Worm (Caenorhabditis elegans): ENCODE results near the gene DH11.2.

The DH11.2 gene

ce11 chrII:8039416-8039815 lies 26.8 kb downstream of the DH11.2 start, which contains the start of the genes ubh-4 and algn-6:
Gene ubh-4 (minus strand): TSS chrII:8039597.
Gene algn-6 (plus strand): TSS chrII:8039802.
- TF ChIP-seq nhr-237 (tag; optimal IDR thresholded peaks at IDR 0.05) (no peak), nhr-76 (tag; optimal IDR thresholded peaks at IDR 0.05) (no peak), drap-1 (GFP tag; optimal IDR thresholded peaks at IDR 0.05) (no peak), flh-1 (GFP tag; optimal IDR thresholded peaks at IDR 0.05) (no peak), elt-3 (tag; optimal IDR thresholded peaks at IDR 0.05) (no peak), unc-39 (tag; optimal IDR thresholded peaks at IDR 0.05) (no peak), ceh-39 (tag; optimal IDR thresholded peaks at IDR 0.05) (peak; percentile 16), nhr-12 (tag; optimal IDR thresholded peaks at IDR 0.05) (no peak), snpc-4 (tag; optimal IDR thresholded peaks at IDR 0.05) (no peak), unc-62 (GFP tag; optimal IDR thresholded peaks at IDR 0.05) (no peak), ceh-43 (GFP tag; optimal IDR thresholded peaks at IDR 0.05) (no peak), blmp-1 (tag; optimal IDR thresholded peaks at IDR 0.05) (no peak), sptf-1 (tag; optimal IDR thresholded peaks at IDR 0.05) (no peak), mab-5 (tag; optimal IDR thresholded peaks at IDR 0.05) (no peak), lin-32 (GFP tag; optimal IDR thresholded peaks at IDR 0.05) (no peak), ham-2 (GFP tag; optimal IDR thresholded peaks at IDR 0.05) (no peak), nhr-28 (tag; optimal IDR thresholded peaks at IDR 0.05) (no peak), lsy-2 (tag; optimal IDR thresholded peaks at IDR 0.05) (peak; percentile 90), hlh-1 (tag; optimal IDR thresholded peaks at IDR 0.05) (no peak), lin-13 (tag; optimal IDR thresholded peaks at IDR 0.05) (no peak), nhr-2 (tag; optimal IDR thresholded peaks at IDR 0.05) (no peak), mep-1 (tag; optimal IDR thresholded peaks at IDR 0.05) (peak; percentile 59), sem-2 (GFP tag; optimal IDR thresholded peaks at IDR 0.05) (no peak)

ce11 chrII:8041642-8042041 lies 29.0 kb downstream of the DH11.2 start:
- peak; percentile 88 for TF ChIP-seq ces-1 (GFP tag; optimal IDR thresholded peaks at IDR 0.05)
- no peak for TF ChIP-seq ceh-39 (tag; optimal IDR thresholded peaks at IDR 0.05)
- TF ChIP-seq pha-4 (tag; optimal IDR thresholded peaks at IDR 0.05), result no peak
- peak; percentile 33 for TF ChIP-seq lsy-2 (tag; optimal IDR thresholded peaks at IDR 0.05)
- TF ChIP-seq elt-1 (tag; optimal IDR thresholded peaks at IDR 0.05; ENCODE audit: borderline replicate concordance, insufficient read depth), result no peak

- TF ChIP-seq sem-2 (GFP tag; optimal IDR thresholded peaks at IDR 0.05) (no peak), nhr-2 (tag; optimal IDR thresholded peaks at IDR 0.05) (no peak), hlh-1 (tag; optimal IDR thresholded peaks at IDR 0.05) (no peak), elt-1 (tag; optimal IDR thresholded peaks at IDR 0.05; ENCODE audit: borderline replicate concordance, insufficient read depth) (no peak), ham-2 (GFP tag; optimal IDR thresholded peaks at IDR 0.05) (no peak), cnd-1 (tag; optimal IDR thresholded peaks at IDR 0.05) (no peak), snpc-4 (tag; optimal IDR thresholded peaks at IDR 0.05) (no peak), ceh-43 (GFP tag; optimal IDR thresholded peaks at IDR 0.05) (no peak), blmp-1 (tag; optimal IDR thresholded peaks at IDR 0.05) (no peak), ztf-11 (tag; optimal IDR thresholded peaks at IDR 0.05) (no peak), nhr-76 (tag; optimal IDR thresholded peaks at IDR 0.05) (no peak)
Observed at ce11 chrII:8042289-8042688, 29.7 kb downstream of the DH11.2 start, which contains the start of gene T05H10.1. Gene T05H10.1 (plus strand): TSS chrII:8042589.

- TF ChIP-seq lin-13 (tag; optimal IDR thresholded peaks at IDR 0.05) (no peak), tbx-8 (GFP tag; optimal IDR thresholded peaks at IDR 0.05) (no peak), ceh-43 (GFP tag; optimal IDR thresholded peaks at IDR 0.05) (no peak), ham-2 (GFP tag; optimal IDR thresholded peaks at IDR 0.05) (no peak), unc-62 (GFP tag; optimal IDR thresholded peaks at IDR 0.05) (no peak), nhr-2 (tag; optimal IDR thresholded peaks at IDR 0.05) (no peak), mab-5 (tag; optimal IDR thresholded peaks at IDR 0.05) (no peak), bed-3 (GFP tag; optimal IDR thresholded peaks at IDR 0.05) (no peak), zip-8 (tag; optimal IDR thresholded peaks at IDR 0.05) (no peak), nhr-237 (tag; optimal IDR thresholded peaks at IDR 0.05) (no peak), sem-2 (GFP tag; optimal IDR thresholded peaks at IDR 0.05) (no peak), elt-3 (tag; optimal IDR thresholded peaks at IDR 0.05) (no peak), flh-1 (GFP tag; optimal IDR thresholded peaks at IDR 0.05) (no peak), ceh-83 (GFP tag; optimal IDR thresholded peaks at IDR 0.05) (no peak), unc-39 (tag; optimal IDR thresholded peaks at IDR 0.05) (no peak), unc-120 (tag; optimal IDR thresholded peaks at IDR 0.05; ENCODE audit: poor library complexity, severe bottlenecking) (no peak)
Observed at ce11 chrII:8047264-8047663, 34.6 kb downstream of the DH11.2 start, which contains the start of gene apn-1. Gene apn-1 (plus strand): TSS chrII:8047564.
